Fruit fly (Drosophila melanogaster) whole organism, prepupa: Measurements from ENCODE around the gene tal-AA.

ENCODE experiments used
- CG10669 ChIP-seq: fragments of 200-800 bp; sonication (Bioruptor generic); optimal IDR thresholded peaks from 3 replicates; lab custom pipeline; 2018; ENCODE audit warnings: missing biosample characterization, mild to moderate bottlenecking, missing genetic modification characterization, moderate library complexity
- CG11294 ChIP-seq: fragments of 200-800 bp; sonication (Bioruptor generic); IDR thresholded peaks from 2 replicates; pipeline ENCODE4 v1.3.6; 2022; ENCODE audit warnings: missing biosample characterization, missing genetic modification characterization
- CG11902 ChIP-seq: fragments of 200-800 bp; sonication (Bioruptor generic); optimal IDR thresholded peaks from 3 replicates; lab custom pipeline; 2016; ENCODE audit warnings: missing biosample characterization, missing genetic modification characterization
- CG15336 ChIP-seq: fragments of 200-800 bp; sonication (Bioruptor generic); IDR thresholded peaks from 2 replicates; pipeline ENCODE4 v1.3.6; 2022; ENCODE audit warnings: missing biosample characterization, missing genetic modification characterization
- CG16779 ChIP-seq: fragments of 200-800 bp; sonication (Bioruptor generic); optimal IDR thresholded peaks from 3 replicates; lab custom pipeline; 2017; ENCODE audit warnings: missing biosample characterization, mild to moderate bottlenecking, missing genetic modification characterization
- CG3032 ChIP-seq: fragments of 200-800 bp; optimal IDR thresholded peaks from 2 replicates; lab custom pipeline; 2019; ENCODE audit warnings: missing biosample characterization, mild to moderate bottlenecking, missing genetic modification characterization, moderate library complexity
- CG31627 ChIP-seq: fragments of 200-800 bp; sonication (Bioruptor generic); optimal IDR thresholded peaks from 3 replicates; lab custom pipeline; 2016; ENCODE audit warnings: missing biosample characterization, missing genetic modification characterization
- CG34406 ChIP-seq: fragments of 200-800 bp; sonication (Bioruptor generic); optimal IDR thresholded peaks from 3 replicates; lab custom pipeline; 2016; ENCODE audit warnings: missing biosample characterization, missing genetic modification characterization
- CG3919 ChIP-seq: fragments of 200-800 bp; sonication (Bioruptor generic); optimal IDR thresholded peaks from 3 replicates; lab custom pipeline; 2016; ENCODE audit warnings: missing biosample characterization, missing genetic modification characterization
- CG6163 ChIP-seq: fragments of 200-800 bp; sonication (Bioruptor generic); IDR thresholded peaks from 3 replicates; pipeline ENCODE4 v1.3.6; 2022; ENCODE audit warnings: missing biosample characterization, missing genetic modification characterization
- CG6276 ChIP-seq: fragments of 200-800 bp; sonication (Bioruptor generic); optimal IDR thresholded peaks from 2 replicates; lab custom pipeline; 2017; ENCODE audit warnings: missing biosample characterization, mild to moderate bottlenecking, missing genetic modification characterization
- CG6808 ChIP-seq: fragments of 200-800 bp; sonication (Bioruptor generic); optimal IDR thresholded peaks from 3 replicates; lab custom pipeline; 2017; ENCODE audit warnings: missing biosample characterization, missing genetic modification characterization, mild to moderate bottlenecking, moderate library complexity, missing genetic modification reagents
- CG6854 ChIP-seq: fragments of 200-800 bp; sonication (Bioruptor generic); optimal IDR thresholded peaks from 2 replicates; lab custom pipeline; 2017; ENCODE audit warnings: missing biosample characterization, mild to moderate bottlenecking, missing genetic modification characterization
- CG7368 ChIP-seq: fragments of 200-800 bp; sonication (Bioruptor generic); optimal IDR thresholded peaks from 3 replicates; lab custom pipeline; 2016; ENCODE audit warnings: missing biosample characterization, missing genetic modification characterization
- CG8319 ChIP-seq: fragments of 200-800 bp; sonication (Bioruptor generic); optimal IDR thresholded peaks from 3 replicates; lab custom pipeline; 2016; ENCODE audit warnings: missing biosample characterization, missing genetic modification characterization
- CG8632 ChIP-seq: fragments of 200-800 bp; sonication (Bioruptor generic); optimal IDR thresholded peaks from 3 replicates; lab custom pipeline; 2016; ENCODE audit warnings: missing biosample characterization, missing genetic modification characterization
- CG9139 ChIP-seq: fragments of 200-800 bp; sonication (Bioruptor generic); optimal IDR thresholded peaks from 3 replicates; lab custom pipeline; 2017; ENCODE audit warnings: missing biosample characterization, mild to moderate bottlenecking, missing genetic modification characterization
- Eip75B ChIP-seq: fragments of 200-800 bp; sonication (Bioruptor generic); optimal IDR thresholded peaks from 3 replicates; lab custom pipeline; 2016; ENCODE audit warnings: missing biosample characterization, missing genetic modification characterization
- Eip78C ChIP-seq: fragments of 200-800 bp; sonication (Bioruptor generic); peaks from one replicate; lab custom pipeline; 2016; ENCODE audit warnings: missing biosample characterization, missing genetic modification characterization
- Eip93F ChIP-seq: fragments of 200-800 bp; sonication (Bioruptor generic); optimal IDR thresholded peaks from 2 replicates; lab custom pipeline; 2016; ENCODE audit warnings: missing biosample characterization, mild to moderate bottlenecking, missing genetic modification characterization
- Ets21C ChIP-seq: fragments of 200-800 bp; sonication (Bioruptor generic); optimal IDR thresholded peaks from 3 replicates; lab custom pipeline; 2016; ENCODE audit warnings: missing biosample characterization, missing genetic modification characterization
- Ets96B ChIP-seq: fragments of 200-800 bp; optimal IDR thresholded peaks from 2 replicates; lab custom pipeline; 2019; ENCODE audit warnings: missing biosample characterization, mild to moderate bottlenecking, missing genetic modification characterization, moderate library complexity
- Gug ChIP-seq: fragments of 200-800 bp; sonication (Bioruptor generic); IDR thresholded peaks from 2 replicates; pipeline ENCODE4 v1.3.6; 2022; ENCODE audit warnings: missing biosample characterization, missing genetic modification characterization
- Hr39 ChIP-seq: fragments of 200-800 bp; sonication (Bioruptor generic); optimal IDR thresholded peaks from 2 replicates; lab custom pipeline; 2016; ENCODE audit warnings: missing biosample characterization, missing genetic modification characterization
- Hr4 ChIP-seq: fragments of 200-800 bp; sonication (Bioruptor generic); optimal IDR thresholded peaks from 3 replicates; lab custom pipeline; 2016; ENCODE audit warnings: missing biosample characterization, missing genetic modification characterization
- Lpt ChIP-seq: fragments of 200-800 bp; sonication (Bioruptor generic); optimal IDR thresholded peaks from 3 replicates; lab custom pipeline; 2016; ENCODE audit warnings: missing biosample characterization, missing genetic modification characterization
- Smox ChIP-seq: fragments of 200-800 bp; sonication (Bioruptor generic); optimal IDR thresholded peaks from 3 replicates; lab custom pipeline; 2016; ENCODE audit warnings: missing biosample characterization, missing genetic modification characterization
- Sox102F ChIP-seq: fragments of 200-800 bp; sonication (Bioruptor generic); optimal IDR thresholded peaks from 2 replicates; lab custom pipeline; 2016; ENCODE audit warnings: missing biosample characterization, mild to moderate bottlenecking, missing genetic modification characterization
- achi ChIP-seq: fragments of 200-800 bp; sonication (Bioruptor generic); optimal IDR thresholded peaks from 3 replicates; lab custom pipeline; 2016; ENCODE audit warnings: missing biosample characterization, missing genetic modification characterization
- acj6 ChIP-seq: fragments of 200-800 bp; sonication (Bioruptor generic); optimal IDR thresholded peaks from 3 replicates; lab custom pipeline; 2016; ENCODE audit warnings: missing biosample characterization, missing genetic modification characterization
- dsx ChIP-seq: fragments of 200-800 bp; optimal IDR thresholded peaks from 3 replicates; lab custom pipeline; 2019; ENCODE audit warnings: missing biosample characterization, mild to moderate bottlenecking, missing genetic modification characterization, moderate library complexity; ENCODE audit not compliant: poor library complexity, severe bottlenecking
- esn ChIP-seq: fragments of 200-800 bp; sonication (Bioruptor generic); optimal IDR thresholded peaks from 2 replicates; lab custom pipeline; 2016; ENCODE audit warnings: missing biosample characterization, mild to moderate bottlenecking, missing genetic modification characterization, moderate library complexity
- fd59A ChIP-seq: fragments of 200-800 bp; sonication (Bioruptor generic); optimal IDR thresholded peaks from 2 replicates; lab custom pipeline; 2017; ENCODE audit warnings: missing biosample characterization, mild to moderate bottlenecking, missing genetic modification characterization, missing genetic modification reagents
- fkh ChIP-seq: fragments of 200-800 bp; sonication (Bioruptor generic); optimal IDR thresholded peaks from 3 replicates; lab custom pipeline; 2017; ENCODE audit warnings: missing biosample characterization, mild to moderate bottlenecking, missing genetic modification characterization, moderate library complexity
- net ChIP-seq: fragments of 200-800 bp; sonication (Bioruptor generic); optimal IDR thresholded peaks from 3 replicates; lab custom pipeline; 2016; ENCODE audit warnings: missing biosample characterization, missing genetic modification characterization
- salr ChIP-seq, 2 experiments: fragments of 200-800 bp; sonication (Bioruptor generic); optimal IDR thresholded peaks; 3 replicates each; lab custom pipeline; 2016 to 2018; ENCODE audit warnings: missing biosample characterization in 2 of 2, missing genetic modification characterization in 2 of 2, mild to moderate bottlenecking in 1 of 2
- spab ChIP-seq: fragments of 200-800 bp; sonication (Bioruptor generic); optimal IDR thresholded peaks from 2 replicates; lab custom pipeline; 2017; ENCODE audit warnings: missing biosample characterization, mild to moderate bottlenecking, missing genetic modification characterization, missing genetic modification reagents
- ss ChIP-seq, 2 experiments: fragments of 200-800 bp; sonication (Bioruptor generic); optimal IDR thresholded peaks; 2 replicates in 1 of 2; 3 replicates in 1 of 2; lab custom pipeline; 2017 to 2018; ENCODE audit warnings: mild to moderate bottlenecking in 2 of 2, missing biosample characterization in 2 of 2, missing genetic modification characterization in 2 of 2, moderate library complexity in 1 of 2
- svp ChIP-seq: fragments of 200-800 bp; sonication (Bioruptor generic); peaks from one replicate; lab custom pipeline; 2016; ENCODE audit warnings: missing biosample characterization, missing genetic modification characterization
- topi ChIP-seq: fragments of 200-800 bp; sonication (Bioruptor generic); optimal IDR thresholded peaks from 3 replicates; lab custom pipeline; 2016; ENCODE audit warnings: missing biosample characterization, missing genetic modification characterization
- vri ChIP-seq: fragments of 200-800 bp; sonication (Bioruptor generic); optimal IDR thresholded peaks from 3 replicates; lab custom pipeline; 2016; ENCODE audit warnings: missing biosample characterization, mild to moderate bottlenecking, missing genetic modification characterization

Gene tal-AA

dm6 chr3R:13822602-13823220 lies 9.8 kb downstream of the tal-AA start (continued):
- TF ChIP-seq CG15336, result peak; percentile 45; the same call in 1 of the 2 replicates
- peak; percentile 5 for TF ChIP-seq CG8632 (GFP tag; lab: Kevin White, UChicago)
- no peak for TF ChIP-seq CG8319
- TF ChIP-seq Sox102F (GFP tag; lab: Kevin White, UChicago), result peak; percentile 45
- TF ChIP-seq CG6854, result no peak
- no peak for TF ChIP-seq dsx (GFP tag; lab: Kevin White, UChicago)
- no peak for TF ChIP-seq CG9139 (GFP tag; lab: Kevin White, UChicago)
- 0 out of 3 replicates have a peak, but pooled peaks have one; percentile 17 for TF ChIP-seq CG6163

DNA sequence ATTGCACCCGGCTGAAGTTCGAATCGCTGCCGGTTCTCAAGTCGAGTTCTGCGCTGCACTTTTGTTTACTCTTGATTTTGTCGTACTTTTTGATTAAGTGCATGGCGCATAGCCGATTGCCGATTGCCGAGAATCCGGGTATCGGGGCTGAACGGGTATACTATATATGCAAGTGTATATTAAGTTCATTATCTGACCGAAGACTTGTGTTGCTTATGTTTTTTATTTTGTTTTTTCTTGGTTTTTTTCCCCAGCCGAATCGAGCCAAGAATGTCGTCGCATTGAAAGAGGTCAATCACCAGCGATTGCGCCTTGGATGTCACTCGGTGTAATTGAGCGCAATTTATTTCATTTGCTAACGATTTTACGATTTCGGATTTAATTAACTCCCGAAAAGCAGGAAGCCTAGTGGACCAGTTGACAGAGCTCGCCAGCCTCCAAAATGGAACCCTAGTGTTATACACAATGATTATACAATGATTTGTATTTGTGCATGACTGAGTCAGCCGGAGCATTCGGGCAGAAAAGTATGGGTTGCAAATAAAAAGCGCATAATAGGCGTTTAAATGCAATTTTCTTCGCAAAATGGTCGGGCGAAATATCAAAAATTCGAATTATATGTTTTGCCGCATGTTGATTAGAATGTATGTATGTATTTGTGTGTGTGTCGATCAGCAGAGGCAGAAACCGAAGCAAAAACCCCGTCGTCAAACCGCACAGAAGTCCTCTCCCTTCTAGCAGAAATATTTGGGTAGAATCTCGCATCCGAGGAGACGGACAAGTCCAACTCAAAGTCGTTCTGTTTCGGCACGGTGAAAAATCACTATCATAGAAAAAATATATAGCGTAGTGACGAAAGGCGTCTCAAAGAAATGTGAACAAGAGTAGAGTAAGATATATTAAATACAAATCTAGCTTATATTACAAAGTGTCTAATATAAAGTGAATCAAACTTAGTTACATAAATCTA lies 15.3 kb downstream of the tal-AA start, which contains the start of gene Mst87F:
Gene Mst87F (minus strand): TSS at position 56 of the 970 bp plus-strand sequence.
- TF ChIP-seq Ets21C (GFP tag; lab: Kevin White, UChicago), result no peak
- TF ChIP-seq svp, result peak; percentile 95
- TF ChIP-seq spab (GFP tag; lab: Kevin White, UChicago), result peak; percentile 4
- TF ChIP-seq CG6163, result peak; percentile 43; the same call in 1 of the 3 replicates
- no peak for TF ChIP-seq Lpt (GFP tag; lab: Kevin White, UChicago)
- TF ChIP-seq CG8319, result no peak
- no peak for TF ChIP-seq CG11294 (GFP tag; lab: Robert Waterston, UW)
- TF ChIP-seq CG7368 (GFP tag; lab: Kevin White, UChicago), result no peak
- TF ChIP-seq Eip93F (GFP tag; lab: Kevin White, UChicago), result peak; percentile 31
- TF ChIP-seq Eip78C (GFP tag; lab: Kevin White, UChicago), result peak; percentile 85
- peak; percentile 5 for TF ChIP-seq CG6276 (GFP tag; lab: Kevin White, UChicago)
- peak; percentile 1 for TF ChIP-seq net (GFP tag; lab: Kevin White, UChicago)
- TF ChIP-seq CG3032, result peak; percentile 15
- peak in 1 of 2 experiments; percentile 22 for TF ChIP-seq ss (GFP tag; optimal IDR thresholded peaks at IDR 0.05; lab: Kevin White, UChicago)
- peak; percentile 22 for TF ChIP-seq Eip75B (GFP tag; lab: Kevin White, UChicago)
- TF ChIP-seq CG15336, result 0 out of 2 replicates have a peak, but pooled peaks have one; percentile 22
- no peak for TF ChIP-seq dsx (GFP tag; lab: Kevin White, UChicago)
- TF ChIP-seq Hr4 (GFP tag; lab: Kevin White, UChicago), result peak; percentile 11
- no peak for TF ChIP-seq Hr39 (GFP tag; lab: Kevin White, UChicago)
- TF ChIP-seq CG3919 (GFP tag; lab: Kevin White, UChicago), result peak; percentile 0
- TF ChIP-seq achi (GFP tag; lab: Kevin White, UChicago), result peak; percentile 22
- peak; percentile 43 for TF ChIP-seq vri
- TF ChIP-seq CG6808 (GFP tag; lab: Kevin White, UChicago), result peak; percentile 15
- TF ChIP-seq salr (GFP tag; optimal IDR thresholded peaks at IDR 0.05; lab: Kevin White, UChicago), result no peak

DNA sequence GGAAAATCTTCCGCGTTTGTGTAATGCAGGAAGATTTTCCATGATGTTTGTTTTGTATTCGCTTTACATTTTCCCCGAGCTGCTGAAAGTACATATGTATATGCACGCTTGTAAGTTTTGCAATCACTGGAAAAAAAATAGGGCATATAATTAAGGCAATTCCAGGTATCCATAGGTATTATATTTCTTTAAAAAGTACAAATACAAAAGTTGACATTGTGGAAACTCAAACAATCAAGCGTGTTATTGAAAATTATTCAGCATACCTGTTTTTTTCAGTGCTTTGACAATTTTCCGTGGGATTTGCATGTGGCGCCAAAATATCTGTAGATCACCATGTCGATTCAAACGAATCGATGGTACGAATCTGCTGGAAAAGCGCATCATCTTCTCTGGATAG lies 18.1 kb downstream of the tal-AA start:
- TF ChIP-seq fd59A (GFP tag; lab: Kevin White, UChicago) (no peak), achi (GFP tag; lab: Kevin White, UChicago) (no peak), CG31627 (GFP tag; lab: Kevin White, UChicago) (peak; percentile 32), Ets21C (GFP tag; lab: Kevin White, UChicago) (no peak), svp (peak; percentile 71), Ets96B (tag; lab: Kevin White, UChicago) (no peak), CG8632 (GFP tag; lab: Kevin White, UChicago) (no peak), vri (no peak), CG16779 (tag; lab: Kevin White, UChicago) (no peak), Gug (GFP tag; lab: Robert Waterston, UW) (peak; percentile 17; the same call in 1 of the 2 replicates), CG34406 (GFP tag; lab: Kevin White, UChicago) (no peak), Hr4 (GFP tag; lab: Kevin White, UChicago) (peak; percentile 91), CG8319 (no peak), Eip75B (GFP tag; lab: Kevin White, UChicago) (no peak), CG7368 (GFP tag; lab: Kevin White, UChicago) (peak; percentile 17), Lpt (GFP tag; lab: Kevin White, UChicago) (peak; percentile 43), CG10669 (no peak), CG3032 (no peak), esn (GFP tag; lab: Kevin White, UChicago) (peak; percentile 5), CG6854 (no peak), fkh (GFP tag; lab: Kevin White, UChicago) (no peak), CG15336 (peak; percentile 77), CG6808 (GFP tag; lab: Kevin White, UChicago) (no peak), CG11294 (GFP tag; lab: Robert Waterston, UW) (peak; percentile 19; the same call in 1 of the 2 replicates), topi (GFP tag; lab: Kevin White, UChicago) (no peak), CG11902 (peak; percentile 10), acj6 (peak; percentile 43), Smox (GFP tag; lab: Kevin White, UChicago) (no peak)
